Worm (Caenorhabditis elegans) whole organism, young adult: Measurements from ENCODE around the gene glb-17.

Experiments
- B0035.1 ChIP-seq: sonication (generic microtip); optimal IDR thresholded peaks from 2 replicates; lab custom pipeline; 2016; ENCODE audit warnings: missing genetic modification characterization, mild to moderate bottlenecking, missing compliant biosample characterization, missing genotype, missing genetic modification reagents
- F10E7.11 ChIP-seq: sonication (generic microtip); optimal IDR thresholded peaks from 2 replicates; lab custom pipeline; 2017; ENCODE audit warnings: mild to moderate bottlenecking, missing genetic modification characterization, moderate library complexity, missing compliant biosample characterization
- F39B2.1 ChIP-seq: fragments of 200-800 bp; sonication (Bioruptor generic); IDR thresholded peaks from 2 replicates; pipeline ENCODE4 v1.3.6; 2022; ENCODE audit warnings: missing genetic modification reagents, missing genetic modification characterization, missing compliant biosample characterization
- K11D2.4 ChIP-seq: fragments of 200-800 bp; sonication (Bioruptor generic); IDR thresholded peaks from 2 replicates; pipeline ENCODE4 v1.3.6; 2022; ENCODE audit warnings: missing genetic modification reagents, missing genetic modification characterization, missing compliant biosample characterization
- Y53G8AR.9 ChIP-seq: fragments of 200-800 bp; sonication (Bioruptor generic); conservative IDR thresholded peaks from 2 replicates; pipeline ENCODE4 v1.3.6; 2022; ENCODE audit warnings: missing genetic modification reagents, missing genetic modification characterization, missing compliant biosample characterization
- Y95B8A.8 ChIP-seq: fragments of 200-800 bp; sonication (Bioruptor generic); IDR thresholded peaks from 2 replicates; pipeline ENCODE4 v1.3.6; 2022; ENCODE audit warnings: missing genetic modification reagents, missing genetic modification characterization, missing compliant biosample characterization
- akir-1 ChIP-seq: fragments of 200-800 bp; sonication (Bioruptor generic); optimal IDR thresholded peaks from 2 replicates; lab custom pipeline; 2018; ENCODE audit warnings: mild to moderate bottlenecking, missing genetic modification characterization, moderate library complexity, missing compliant biosample characterization
- aptf-2 ChIP-seq: fragments of 200-800 bp; sonication (Bioruptor generic); conservative IDR thresholded peaks from 2 replicates; pipeline ENCODE4 v1.3.6; 2022; ENCODE audit warnings: missing genetic modification reagents, missing genetic modification characterization, missing compliant biosample characterization
- attf-5 ChIP-seq: fragments of 200-800 bp; sonication (Bioruptor generic); optimal IDR thresholded peaks from 2 replicates; lab custom pipeline; 2018; ENCODE audit warnings: mild to moderate bottlenecking, missing genetic modification characterization, missing compliant biosample characterization
- attf-6 ChIP-seq: fragments of 200-800 bp; sonication (Bioruptor generic); IDR thresholded peaks from 2 replicates; pipeline ENCODE4 v1.3.6; 2022; ENCODE audit warnings: missing genetic modification reagents, missing genetic modification characterization, missing compliant biosample characterization
- bed-1 ChIP-seq: fragments of 200-800 bp; sonication (Bioruptor generic); IDR thresholded peaks from 2 replicates; pipeline ENCODE4 v1.3.6; 2022; ENCODE audit warnings: missing genetic modification reagents, missing genetic modification characterization, missing compliant biosample characterization
- cebp-1 ChIP-seq, 2 experiments: fragments of 200-800 bp in 1 of 2; sonication (Bioruptor generic) in 1 of 2; sonication (generic microtip) in 1 of 2; IDR thresholded peaks in 1 of 2; optimal IDR thresholded peaks in 1 of 2; 2 replicates each; pipeline versions ENCODE4 v1.3.6 to Lab custom; 2017 to 2022; ENCODE audit warnings: missing compliant biosample characterization in 2 of 2, missing genetic modification characterization in 2 of 2, mild to moderate bottlenecking in 1 of 2, missing genetic modification reagents in 1 of 2, moderate library complexity in 1 of 2
- cebp-2 ChIP-seq: fragments of 200-800 bp; sonication (Bioruptor generic); IDR thresholded peaks from 2 replicates; pipeline ENCODE4 v1.3.6; 2022; ENCODE audit warnings: missing genetic modification characterization, missing compliant biosample characterization
- dox-1 ChIP-seq: fragments of 200-800 bp; sonication (Bioruptor generic); IDR thresholded peaks from 2 replicates; pipeline ENCODE4 v1.3.6; 2022; ENCODE audit warnings: missing genetic modification reagents, missing genetic modification characterization, missing compliant biosample characterization
- hmg-20 ChIP-seq: fragments of 200-800 bp; sonication (Bioruptor generic); IDR thresholded peaks from 2 replicates; pipeline ENCODE4 v1.3.6; 2022; ENCODE audit warnings: missing genetic modification reagents, missing genetic modification characterization, missing compliant biosample characterization
- hsf-1 ChIP-seq: fragments of 200-800 bp; sonication (Bioruptor generic); IDR thresholded peaks from 2 replicates; pipeline ENCODE4 v1.3.6; 2022; ENCODE audit warnings: missing genetic modification reagents, missing genetic modification characterization, missing compliant biosample characterization
- lin-40 ChIP-seq: sonication (generic microtip); optimal IDR thresholded peaks from 2 replicates; lab custom pipeline; 2016; ENCODE audit warnings: missing genetic modification characterization, mild to moderate bottlenecking, missing compliant biosample characterization, missing genotype, missing genetic modification reagents
- madf-3 ChIP-seq: fragments of 200-800 bp; sonication (Bioruptor generic); IDR thresholded peaks from 2 replicates; pipeline ENCODE4 v1.3.6; 2022; ENCODE audit warnings: missing genetic modification reagents, missing genetic modification characterization, missing compliant biosample characterization
- nhr-80 ChIP-seq: sonication (generic microtip); optimal IDR thresholded peaks from 2 replicates; lab custom pipeline; 2016; ENCODE audit warnings: missing genetic modification characterization, missing compliant biosample characterization
- pbrm-1 ChIP-seq: fragments of 200-800 bp; sonication (Bioruptor generic); IDR thresholded peaks from 2 replicates; pipeline ENCODE4 v1.3.6; 2022; ENCODE audit warnings: missing genetic modification reagents, missing genetic modification characterization, missing compliant biosample characterization
- pha-4 ChIP-seq: fragments of 150-350 bp; sonication (generic microtip); optimal IDR thresholded peaks from 2 replicates; lab custom pipeline; 2014; ENCODE audit warnings: missing biosample characterization, missing genetic modification reagents, missing genetic modification characterization
- snpc-1.3 ChIP-seq: sonication (generic microtip); optimal IDR thresholded peaks from 2 replicates; lab custom pipeline; 2017; ENCODE audit warnings: missing genetic modification characterization, mild to moderate bottlenecking, missing compliant biosample characterization, antibody characterized with exemption, moderate library complexity, missing genotype, missing genetic modification reagents; ENCODE audit not compliant: insufficient read depth
- snpc-4 ChIP-seq, 5 experiments: fragments of 150-350 bp in 1 of 5; sonication (generic microtip) in 4 of 5; optimal IDR thresholded peaks; 2 replicates each; lab custom pipeline; 2014 to 2018; ENCODE audit warnings: missing genetic modification characterization in 5 of 5, missing biosample characterization in 3 of 5, antibody characterized with exemption in 2 of 5, mild to moderate bottlenecking in 2 of 5, missing compliant biosample characterization in 2 of 5, missing genotype in 2 of 5, moderate library complexity in 2 of 5, missing genetic modification reagents in 1 of 5
- somi-1 ChIP-seq: fragments of 200-800 bp; sonication (Bioruptor generic); optimal IDR thresholded peaks from 2 replicates; lab custom pipeline; 2018; ENCODE audit warnings: mild to moderate bottlenecking, missing genetic modification characterization, missing compliant biosample characterization
- unc-62 ChIP-seq: fragments of 150-350 bp; optimal IDR thresholded peaks from 2 replicates; lab custom pipeline; 2014; ENCODE audit warnings: missing biosample characterization, missing genetic modification reagents, missing genetic modification characterization
- ztf-3 ChIP-seq: fragments of 200-800 bp; sonication (Bioruptor generic); optimal IDR thresholded peaks from 2 replicates; lab custom pipeline; 2018; ENCODE audit warnings: mild to moderate bottlenecking, missing genetic modification characterization, missing compliant biosample characterization

glb-17 gene

DNA sequence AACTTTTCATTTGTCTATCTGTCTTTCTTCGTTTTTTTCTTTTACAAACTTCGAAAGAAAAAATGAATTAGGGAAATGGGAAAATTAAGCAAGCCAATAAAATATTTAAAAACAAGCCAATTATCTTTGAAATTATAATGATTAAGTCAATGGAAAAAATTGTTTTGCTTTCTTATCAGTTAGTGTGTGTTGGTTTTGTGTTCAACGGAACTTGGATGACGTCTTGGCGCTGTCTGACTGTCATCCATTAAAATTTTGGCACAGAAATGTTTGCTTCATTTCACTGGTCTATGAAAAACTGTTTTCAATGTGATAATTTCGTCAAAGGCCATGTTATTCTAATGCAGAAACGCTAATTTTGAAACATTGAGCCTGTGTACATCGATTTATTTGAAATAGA is 26.3 kb downstream of the glb-17 start:
- peak; percentile 46 for TF ChIP-seq nhr-80 (tag; lab: Kevin White, UChicago)
- TF ChIP-seq unc-62 (GFP tag; lab: Kevin White, UChicago): peak; percentile 41
- TF ChIP-seq madf-3 (GFP tag; lab: Robert Waterston, UW): no peak
- TF ChIP-seq K11D2.4 (GFP tag; lab: Robert Waterston, UW): no peak

DNA sequence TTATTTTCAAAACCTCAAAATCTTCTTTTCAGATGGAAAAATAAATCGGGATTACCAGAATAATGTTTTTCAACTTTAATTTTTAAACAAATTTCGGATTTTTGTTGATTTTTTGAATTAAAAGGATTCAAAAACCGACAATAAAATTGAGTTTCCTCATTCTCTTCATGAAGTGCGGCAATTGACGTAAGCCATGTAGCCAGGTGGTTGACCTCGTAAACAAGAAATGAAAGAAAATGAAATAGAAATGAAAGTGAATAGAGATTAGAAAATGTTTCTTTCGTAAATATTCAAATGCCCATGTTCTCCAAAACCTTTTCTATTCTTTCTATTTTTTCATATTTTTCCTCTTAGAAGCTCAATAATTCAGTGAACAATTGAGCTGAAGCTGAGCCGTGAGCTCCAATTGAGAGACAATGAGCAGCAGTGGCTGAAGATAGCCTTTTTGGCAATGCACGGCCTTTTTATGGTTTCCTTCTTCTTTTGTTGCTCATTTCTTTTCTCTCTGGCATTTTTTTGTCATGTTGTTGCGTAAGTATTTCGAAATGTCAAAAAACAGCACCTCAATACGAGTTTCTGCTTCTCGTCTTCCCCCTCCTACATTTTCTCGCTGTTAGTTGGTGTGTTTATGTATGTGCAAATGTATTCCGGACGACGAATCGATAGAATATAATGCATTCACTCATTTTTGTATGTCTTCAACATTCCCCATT is 27.0 kb downstream of the glb-17 start:
- TF ChIP-seq F10E7.11 (tag; lab: Kevin White, UChicago): no peak
- no peak for TF ChIP-seq cebp-2
- TF ChIP-seq dox-1 (GFP tag; lab: Robert Waterston, UW): peak; percentile 42; the same call in 1 of the 2 replicates
- no peak for TF ChIP-seq F39B2.1 (GFP tag; lab: Robert Waterston, UW)
- TF ChIP-seq hsf-1 (GFP tag; lab: Robert Waterston, UW): no peak
- no peak for TF ChIP-seq aptf-2 (GFP tag; lab: Robert Waterston, UW)
- no peak for TF ChIP-seq snpc-4 (GFP tag; optimal IDR thresholded peaks at IDR 0.05; lab: Kevin White, UChicago)
- TF ChIP-seq snpc-4 (tag; optimal IDR thresholded peaks at IDR 0.05; lab: Kevin White, UChicago): no peak
- no peak for TF ChIP-seq nhr-80 (tag; lab: Kevin White, UChicago)
- TF ChIP-seq Y53G8AR.9 (GFP tag; lab: Robert Waterston, UW): no peak
- TF ChIP-seq pbrm-1 (GFP tag; lab: Robert Waterston, UW): no peak
- TF ChIP-seq hmg-20 (GFP tag; lab: Robert Waterston, UW): no peak
- TF ChIP-seq cebp-1 (GFP tag; IDR thresholded peaks at IDR 0.05; lab: Robert Waterston, UW): 0 out of 2 replicates have a peak, but pooled peaks have one; percentile 44
- TF ChIP-seq cebp-1 (tag; optimal IDR thresholded peaks at IDR 0.05; lab: Kevin White, UChicago): peak; percentile 88

DNA sequence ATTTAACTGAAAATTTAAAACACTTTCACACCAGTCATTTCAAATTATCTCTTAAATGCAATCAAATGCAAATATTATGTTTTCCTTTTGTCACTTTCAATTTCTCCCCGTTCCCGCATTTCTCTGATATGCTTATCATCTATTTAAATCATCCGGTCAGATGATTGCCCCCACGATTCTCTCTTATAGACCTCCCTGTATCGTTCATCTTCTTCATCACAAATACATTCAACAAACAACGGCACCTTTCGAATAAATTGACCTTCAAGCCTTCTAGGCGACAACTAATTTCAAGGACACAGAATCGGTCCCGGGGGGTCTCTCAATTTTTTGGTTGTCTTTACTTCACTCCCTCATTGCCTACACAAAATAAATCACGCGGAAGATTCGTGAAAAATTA is 27.9 kb downstream of the glb-17 start:
- TF ChIP-seq nhr-80 (tag; lab: Kevin White, UChicago) (peak; percentile 19), snpc-1.3 (tag; lab: Kevin White, UChicago) (no peak), akir-1 (GFP tag; lab: Kevin White, UChicago) (no peak), somi-1 (GFP tag; lab: Kevin White, UChicago) (no peak)

DNA sequence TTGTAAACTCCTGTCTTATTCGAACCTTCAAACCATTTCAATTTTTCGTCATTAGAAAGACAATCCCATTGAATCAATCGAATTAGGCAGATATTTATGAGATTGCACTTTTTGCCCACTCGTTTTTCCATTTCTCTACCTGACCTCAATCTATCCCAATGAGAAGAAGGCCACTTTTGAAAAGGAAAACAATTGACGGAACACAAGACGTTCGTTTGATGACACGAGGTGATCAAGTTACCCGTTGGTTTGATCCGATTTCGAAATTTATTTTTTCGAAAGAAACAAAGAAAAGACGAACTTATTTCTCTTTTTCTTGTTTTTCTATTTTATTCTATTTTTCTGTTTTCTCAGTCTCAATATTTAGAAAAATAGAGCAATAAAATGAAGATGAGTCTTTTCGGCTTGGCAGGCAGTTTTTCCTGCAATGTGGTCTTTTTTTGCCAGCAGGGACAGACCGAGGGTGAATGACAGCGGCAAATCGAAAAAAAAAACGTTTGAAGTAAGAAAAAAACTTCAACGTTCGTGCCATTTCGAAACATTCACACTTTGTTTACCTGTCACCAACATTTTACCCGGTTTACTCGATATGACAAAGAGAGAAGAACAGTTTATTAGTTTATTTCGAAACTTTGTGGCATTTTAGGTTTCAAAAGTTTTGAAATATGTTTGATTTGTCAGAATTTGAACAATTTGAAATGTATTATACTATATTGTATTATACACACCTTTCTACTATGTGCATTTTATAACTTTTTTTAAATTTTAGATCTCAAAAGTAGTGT is 28.6 kb downstream of the glb-17 start:
- TF ChIP-seq cebp-1 (GFP tag; IDR thresholded peaks at IDR 0.05; lab: Robert Waterston, UW) (no peak), cebp-1 (tag; optimal IDR thresholded peaks at IDR 0.05; lab: Kevin White, UChicago) (peak; percentile 74), unc-62 (GFP tag; lab: Kevin White, UChicago) (peak; percentile 59), Y95B8A.8 (no peak), attf-5 (GFP tag; lab: Kevin White, UChicago) (no peak)

DNA sequence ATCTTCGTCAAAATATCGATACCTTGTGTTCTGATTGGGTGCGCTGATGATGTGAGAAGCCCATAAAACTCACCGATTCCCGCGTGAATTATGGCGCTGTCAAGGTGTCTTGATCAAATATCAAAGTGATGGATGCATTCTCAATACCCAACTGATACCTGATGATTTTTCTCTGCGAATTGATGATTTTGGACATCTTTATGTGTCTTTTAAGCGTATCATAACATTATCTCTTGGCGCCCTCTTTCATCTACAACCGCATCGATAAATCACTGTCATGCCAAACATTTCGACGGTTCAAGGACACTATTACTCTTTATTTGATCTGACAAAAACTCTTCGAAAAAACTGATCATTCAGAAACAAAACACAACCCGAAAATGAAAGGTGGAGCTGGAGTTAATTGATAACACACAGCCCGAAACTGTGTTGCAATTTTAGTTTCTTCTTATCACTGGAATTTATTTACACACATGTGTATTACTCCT is 29.5 kb downstream of the glb-17 start:
- TF ChIP-seq pha-4 (tag; lab: Kevin White, UChicago): no peak
- TF ChIP-seq hmg-20 (GFP tag; lab: Robert Waterston, UW): no peak
- TF ChIP-seq bed-1 (GFP tag; lab: Robert Waterston, UW): no peak
- no peak for TF ChIP-seq ztf-3 (GFP tag; lab: Kevin White, UChicago)
- no peak for TF ChIP-seq attf-6 (GFP tag; lab: Robert Waterston, UW)
- TF ChIP-seq lin-40 (tag; lab: Kevin White, UChicago): peak; percentile 9
- TF ChIP-seq B0035.1 (tag; lab: Kevin White, UChicago): no peak
- TF ChIP-seq nhr-80 (tag; lab: Kevin White, UChicago): peak; percentile 60
